Fruit fly (Drosophila melanogaster) whole organism, embryonic: Measurements from ENCODE around the gene Galphai.

Experiments used
- Atf-2 ChIP-seq: fragments of 200-800 bp; sonication (Bioruptor generic); optimal IDR thresholded peaks from 2 replicates; lab custom pipeline; 2016; ENCODE audit warnings: missing biosample characterization, missing genetic modification characterization
- B-H1 ChIP-seq: fragments of 200-800 bp; sonication (Bioruptor generic); IDR thresholded peaks from 3 replicates; pipeline ENCODE4 v1.3.6; 2022; ENCODE audit warnings: missing biosample characterization, missing genetic modification characterization
- CG11696 ChIP-seq: fragments of 200-800 bp; sonication (Bioruptor generic); IDR thresholded peaks from 2 replicates; pipeline ENCODE4 v1.3.6; 2022; ENCODE audit warnings: missing biosample characterization, missing genetic modification characterization
- CG12155 ChIP-seq: fragments of 200-800 bp; sonication (Bioruptor generic); optimal IDR thresholded peaks from 3 replicates; lab custom pipeline; 2016; ENCODE audit warnings: missing biosample characterization, missing genetic modification characterization
- CG12219 ChIP-seq: fragments of 200-800 bp; sonication (Bioruptor generic); optimal IDR thresholded peaks from 3 replicates; lab custom pipeline; 2018; ENCODE audit warnings: missing biosample characterization, mild to moderate bottlenecking, missing genetic modification characterization
- CG15011 ChIP-seq: fragments of 200-800 bp; sonication (Bioruptor generic); optimal IDR thresholded peaks from 3 replicates; lab custom pipeline; 2018; ENCODE audit warnings: missing biosample characterization, mild to moderate bottlenecking, missing genetic modification characterization
- CG16813 ChIP-seq: fragments of 200-800 bp; sonication (Bioruptor generic); IDR thresholded peaks from 3 replicates; pipeline ENCODE4 v1.3.6; 2022; ENCODE audit warnings: missing biosample characterization, missing genetic modification characterization; ENCODE audit not compliant: partially characterized antibody
- CG17568 ChIP-seq: fragments of 200-800 bp; sonication (Bioruptor generic); optimal IDR thresholded peaks from 2 replicates; lab custom pipeline; 2018; ENCODE audit warnings: missing biosample characterization, mild to moderate bottlenecking, missing genetic modification characterization, moderate library complexity
- CG31441 ChIP-seq: fragments of 200-800 bp; sonication (Bioruptor generic); IDR thresholded peaks from 2 replicates; pipeline ENCODE4 v1.3.6; 2022; ENCODE audit warnings: missing biosample characterization, missing genetic modification characterization
- CG34224 ChIP-seq: fragments of 200-800 bp; sonication (Bioruptor generic); IDR thresholded peaks from 3 replicates; pipeline ENCODE4 v1.3.6; 2022; ENCODE audit warnings: missing biosample characterization, missing genetic modification characterization; ENCODE audit not compliant: partially characterized antibody
- CG4404 ChIP-seq: fragments of 200-800 bp; sonication (Bioruptor generic); IDR thresholded peaks from 2 replicates; pipeline ENCODE4 v1.3.6; 2022; ENCODE audit warnings: missing biosample characterization, missing genetic modification characterization
- CG4730 ChIP-seq: fragments of 200-800 bp; sonication (Bioruptor generic); IDR thresholded peaks from 2 replicates; pipeline ENCODE4 v1.3.6; 2022; ENCODE audit warnings: missing biosample characterization, missing genetic modification characterization
- CG6175 ChIP-seq: fragments of 200-800 bp; sonication (Bioruptor generic); IDR thresholded peaks from 3 replicates; pipeline ENCODE4 v1.3.6; 2022; ENCODE audit warnings: missing biosample characterization, missing genetic modification characterization
- CG6854 ChIP-seq: fragments of 200-800 bp; sonication (Bioruptor generic); optimal IDR thresholded peaks from 3 replicates; lab custom pipeline; 2017; ENCODE audit warnings: missing biosample characterization, mild to moderate bottlenecking, missing genetic modification characterization
- CG7271 ChIP-seq: fragments of 200-800 bp; sonication (Bioruptor generic); optimal IDR thresholded peaks from 2 replicates; lab custom pipeline; 2018; ENCODE audit warnings: missing biosample characterization, mild to moderate bottlenecking, missing genetic modification characterization, moderate library complexity
- CG7556 ChIP-seq: fragments of 200-800 bp; sonication (Bioruptor generic); optimal IDR thresholded peaks from 2 replicates; lab custom pipeline; 2017; ENCODE audit warnings: missing biosample characterization, mild to moderate bottlenecking, missing genetic modification characterization
- CG9797 ChIP-seq: fragments of 200-800 bp; sonication (Bioruptor generic); optimal IDR thresholded peaks from 3 replicates; lab custom pipeline; 2018; ENCODE audit warnings: missing biosample characterization, mild to moderate bottlenecking, missing genetic modification characterization
- Chrac-16 ChIP-seq: fragments of 200-800 bp; sonication (Bioruptor generic); optimal IDR thresholded peaks from 3 replicates; lab custom pipeline; 2016; ENCODE audit warnings: missing biosample characterization, missing genetic modification characterization
- Dad ChIP-seq: fragments of 200-800 bp; sonication (Bioruptor generic); optimal IDR thresholded peaks from 3 replicates; lab custom pipeline; 2016; ENCODE audit warnings: missing biosample characterization, missing genetic modification characterization
- E2f2 ChIP-seq: fragments of 200-800 bp; sonication (Bioruptor generic); IDR thresholded peaks from 2 replicates; pipeline ENCODE4 v1.3.6; 2022; ENCODE audit warnings: missing biosample characterization, missing genetic modification characterization
- HmgD ChIP-seq: fragments of 200-800 bp; sonication (Bioruptor generic); optimal IDR thresholded peaks from 3 replicates; lab custom pipeline; 2016; ENCODE audit warnings: missing biosample characterization, missing genetic modification characterization
- Hr51 ChIP-seq, 2 experiments: fragments of 200-800 bp; sonication (Bioruptor generic); optimal IDR thresholded peaks; 2 replicates in 1 of 2; 3 replicates in 1 of 2; lab custom pipeline; 2016 to 2018; ENCODE audit warnings: missing biosample characterization in 2 of 2, missing genetic modification characterization in 2 of 2, mild to moderate bottlenecking in 1 of 2, moderate library complexity in 1 of 2
- Lhr ChIP-seq: fragments of 200-800 bp; sonication (Bioruptor generic); optimal IDR thresholded peaks from 3 replicates; lab custom pipeline; 2017; ENCODE audit warnings: mild to moderate bottlenecking, missing biosample characterization, missing genetic modification reagents, missing genetic modification characterization
- MTF-1 ChIP-seq: fragments of 200-800 bp; sonication (Bioruptor generic); optimal IDR thresholded peaks from 2 replicates; lab custom pipeline; 2018; ENCODE audit warnings: missing biosample characterization, mild to moderate bottlenecking, missing genetic modification characterization, borderline replicate concordance
- Mrtf ChIP-seq: fragments of 200-800 bp; sonication (Bioruptor generic); IDR thresholded peaks from 3 replicates; pipeline ENCODE4 v1.3.6; 2022; ENCODE audit warnings: missing biosample characterization, missing genetic modification characterization
- NC2β ChIP-seq: fragments of 200-800 bp; sonication (Bioruptor generic); optimal IDR thresholded peaks from 2 replicates; lab custom pipeline; 2016; ENCODE audit warnings: missing biosample characterization, missing genetic modification characterization
- Nf-YC ChIP-seq: fragments of 200-800 bp; optimal IDR thresholded peaks from 3 replicates; lab custom pipeline; 2019; ENCODE audit warnings: missing biosample characterization, mild to moderate bottlenecking, missing genetic modification characterization, moderate library complexity
- az2 ChIP-seq: fragments of 200-800 bp; sonication (Bioruptor generic); optimal IDR thresholded peaks from 3 replicates; lab custom pipeline; 2016; ENCODE audit warnings: missing biosample characterization, missing genetic modification characterization
- bigmax ChIP-seq: fragments of 200-800 bp; sonication (Bioruptor generic); optimal IDR thresholded peaks from 2 replicates; lab custom pipeline; 2018; ENCODE audit warnings: missing biosample characterization, mild to moderate bottlenecking, missing genetic modification characterization
- btn ChIP-seq: fragments of 200-800 bp; sonication (Bioruptor generic); optimal IDR thresholded peaks from 2 replicates; lab custom pipeline; 2016; ENCODE audit warnings: missing biosample characterization, missing genetic modification characterization
- cato ChIP-seq: fragments of 200-800 bp; sonication (Bioruptor generic); optimal IDR thresholded peaks from 2 replicates; lab custom pipeline; 2016; ENCODE audit warnings: missing biosample characterization, missing genetic modification characterization, borderline replicate concordance
- caup ChIP-seq: fragments of 200-800 bp; sonication (Bioruptor generic); optimal IDR thresholded peaks from 3 replicates; lab custom pipeline; 2017; ENCODE audit warnings: missing biosample characterization, mild to moderate bottlenecking, missing genetic modification characterization, moderate library complexity; ENCODE audit not compliant: severe bottlenecking
- hbn ChIP-seq: fragments of 200-800 bp; sonication (Bioruptor generic); IDR thresholded peaks from 2 replicates; pipeline ENCODE4 v1.3.6; 2022; ENCODE audit warnings: missing biosample characterization, missing genetic modification characterization; ENCODE audit not compliant: partially characterized antibody
- jing ChIP-seq: fragments of 200-800 bp; sonication (Bioruptor generic); optimal IDR thresholded peaks from 2 replicates; lab custom pipeline; 2018; ENCODE audit warnings: missing biosample characterization, mild to moderate bottlenecking, missing genetic modification characterization
- nerfin-2 ChIP-seq: fragments of 200-800 bp; sonication (Bioruptor generic); IDR thresholded peaks from 2 replicates; pipeline ENCODE4 v1.3.6; 2022; ENCODE audit warnings: missing biosample characterization, missing genetic modification characterization; ENCODE audit not compliant: partially characterized antibody
- pan ChIP-seq, 4 experiments: fragments of >200 bp in 3 of 4; fragments of 200-800 bp in 1 of 4; sonication (Bioruptor generic) in 1 of 4; optimal IDR thresholded peaks in 3 of 4; IDR thresholded peaks in 1 of 4; 2 replicates each; pipeline versions ENCODE4 v1.3.6 to Lab custom; 2017 to 2022; ENCODE audit warnings: missing biosample characterization in 2 of 4, missing genetic modification characterization in 2 of 4, mixed read lengths in 1 of 4
- pum ChIP-seq: fragments of 200-800 bp; sonication (Bioruptor generic); optimal IDR thresholded peaks from 2 replicates; lab custom pipeline; 2016; ENCODE audit warnings: missing biosample characterization, missing genetic modification characterization
- sens ChIP-seq: fragments of 200-800 bp; sonication (Bioruptor generic); peaks from one replicate; lab custom pipeline; 2016; ENCODE audit warnings: missing biosample characterization, missing genetic modification characterization
- shn ChIP-seq: fragments of 200-800 bp; sonication (Bioruptor generic); optimal IDR thresholded peaks from 3 replicates; lab custom pipeline; 2016; ENCODE audit warnings: missing biosample characterization, missing genetic modification characterization
- slou ChIP-seq: fragments of 200-800 bp; sonication (Bioruptor generic); optimal IDR thresholded peaks from 3 replicates; lab custom pipeline; 2016; ENCODE audit warnings: missing biosample characterization, missing genetic modification characterization
- sug ChIP-seq: fragments of 200-800 bp; optimal IDR thresholded peaks from 2 replicates; lab custom pipeline; 2019; ENCODE audit warnings: missing biosample characterization, mild to moderate bottlenecking, missing genetic modification characterization, moderate library complexity
- tap ChIP-seq: fragments of 200-800 bp; optimal IDR thresholded peaks from 3 replicates; lab custom pipeline; 2019; ENCODE audit warnings: missing biosample characterization, mild to moderate bottlenecking, missing genetic modification characterization, moderate library complexity
- tio ChIP-seq: fragments of 200-800 bp; sonication (Bioruptor generic); optimal IDR thresholded peaks from 2 replicates; lab custom pipeline; 2017; ENCODE audit warnings: missing biosample characterization, missing genetic modification characterization, inconsistent platforms
- unpg ChIP-seq: fragments of 200-800 bp; sonication (Bioruptor generic); optimal IDR thresholded peaks from 3 replicates; lab custom pipeline; 2018; ENCODE audit warnings: missing biosample characterization, mild to moderate bottlenecking, missing genetic modification characterization, moderate library complexity
- wor ChIP-seq: fragments of 200-800 bp; sonication (Bioruptor generic); IDR thresholded peaks from 2 replicates; pipeline ENCODE4 v1.3.6; 2022; ENCODE audit warnings: missing biosample characterization, missing genetic modification characterization
- yki ChIP-seq: fragments of >200 bp; optimal IDR thresholded peaks from 3 replicates; lab custom pipeline; 2018
- zen ChIP-seq: fragments of 200-800 bp; sonication (Bioruptor generic); optimal IDR thresholded peaks from 3 replicates; lab custom pipeline; 2018; ENCODE audit warnings: missing biosample characterization, mild to moderate bottlenecking, missing genetic modification characterization, moderate library complexity

The Galphai gene

DNA sequence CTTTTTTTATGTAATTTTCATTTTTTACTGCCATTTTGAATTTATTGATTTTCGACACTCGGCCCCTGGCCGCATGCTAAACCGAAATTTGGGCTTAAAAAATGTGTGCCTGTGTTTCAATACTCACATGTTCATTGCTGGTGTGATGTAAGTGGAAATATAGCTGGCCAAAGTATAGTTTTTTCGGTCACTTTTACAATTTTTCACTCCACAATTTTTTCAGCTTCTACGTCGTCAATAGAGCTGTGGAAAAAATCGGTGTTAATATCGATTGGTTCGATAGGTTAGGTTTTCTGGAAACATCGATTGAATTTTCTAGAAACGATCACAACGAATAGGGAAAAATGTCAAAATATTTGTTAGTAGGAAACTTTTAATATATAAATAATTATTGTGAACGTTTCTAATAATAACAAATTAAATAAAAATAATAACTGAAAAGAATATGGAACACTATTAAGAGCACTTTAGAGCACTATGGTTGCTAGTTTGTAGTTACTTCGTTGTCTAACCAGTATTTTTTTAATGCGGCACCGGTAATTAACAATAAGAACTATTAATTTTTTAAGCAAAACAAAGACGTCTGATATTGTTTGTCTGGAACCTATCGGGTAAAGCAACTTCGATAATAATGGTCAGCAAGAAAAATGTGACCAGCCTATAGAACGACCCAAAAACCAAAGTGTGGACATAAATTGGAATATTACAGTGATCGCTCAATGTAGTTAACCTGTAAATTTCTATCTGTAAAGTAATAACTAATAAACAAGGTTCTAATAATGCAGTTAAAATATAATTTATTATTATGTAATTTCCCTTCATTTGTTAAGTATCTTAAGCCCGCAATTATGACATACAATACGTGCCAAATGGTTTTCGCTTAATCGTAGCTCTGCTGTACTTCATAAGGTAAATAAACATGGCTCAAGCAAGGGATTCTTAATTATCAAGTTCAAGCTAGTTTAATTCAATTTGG is 24.3 kb downstream of the Galphai start, which contains the start of the genes CG10077 and CG9948 (continued):
- TF ChIP-seq Dad (GFP tag; lab: Kevin White, UChicago) = peak; percentile 40
- peak; percentile 72 for TF ChIP-seq E2f2 (GFP tag; lab: Robert Waterston, UW)
- peak; percentile 64 for TF ChIP-seq Atf-2 (GFP tag; lab: Kevin White, UChicago)
- TF ChIP-seq CG31441 (GFP tag; lab: Robert Waterston, UW) = peak; percentile 90
- TF ChIP-seq caup = peak; percentile 82
- TF ChIP-seq az2 = peak; percentile 90
- TF ChIP-seq CG15011 = peak; percentile 72
- TF ChIP-seq wor (GFP tag; lab: Robert Waterston, UW) = peak; percentile 79
- no peak for TF ChIP-seq HmgD (GFP tag; lab: Kevin White, UChicago)
- peak; percentile 64 for TF ChIP-seq jing (GFP tag; lab: Kevin White, UChicago)
- peak; percentile 40 for TF ChIP-seq NC2β
- TF ChIP-seq Mrtf = peak; percentile 88
- TF ChIP-seq CG4730 (GFP tag; lab: Robert Waterston, UW) = peak; percentile 83
- TF ChIP-seq Chrac-16 (GFP tag; lab: Kevin White, UChicago) = peak; percentile 91
- TF ChIP-seq Lhr (GFP tag; lab: Kevin White, UChicago) = peak; percentile 10
- peak; percentile 96 for TF ChIP-seq sens (GFP tag; lab: Kevin White, UChicago)
- peak; percentile 80 for TF ChIP-seq CG12155 (GFP tag; lab: Kevin White, UChicago)
- peak; percentile 66 for TF ChIP-seq pum (GFP tag; lab: Kevin White, UChicago)
- TF ChIP-seq B-H1 (GFP tag; lab: Robert Waterston, UW) = peak; percentile 86
- peak; percentile 83 for TF ChIP-seq CG17568 (GFP tag; lab: Kevin White, UChicago)
- peak; percentile 87 for TF ChIP-seq CG12219
- TF ChIP-seq CG34224 (GFP tag; lab: Robert Waterston, UW) = peak; percentile 83; the same call in 2 of the 3 replicates
- TF ChIP-seq btn (GFP tag; lab: Kevin White, UChicago) = no peak
- TF ChIP-seq CG7271 (tag; lab: Kevin White, UChicago) = peak; percentile 73
- no peak for TF ChIP-seq pan (optimal IDR thresholded peaks at IDR 0.05; lab: Kevin White, UChicago)
- TF ChIP-seq pan (GFP tag; optimal IDR thresholded peaks at IDR 0.05 in 1 of 2, IDR thresholded peaks at IDR 0.05 in 1 of 2) = peak in 1 of 2 experiments; percentile 94
- TF ChIP-seq zen (tag; lab: Kevin White, UChicago) = peak; percentile 87
- TF ChIP-seq yki (lab: Kevin White, UChicago) = no peak
- peak; percentile 85 for TF ChIP-seq Nf-YC (tag; lab: Kevin White, UChicago)
- peak; percentile 80 for TF ChIP-seq CG6854 (GFP tag; lab: Kevin White, UChicago)
- TF ChIP-seq CG9797 (GFP tag; lab: Kevin White, UChicago) = peak; percentile 45
- peak; percentile 71 for TF ChIP-seq hbn (GFP tag; lab: Robert Waterston, UW)
- peak; percentile 63 for TF ChIP-seq CG11696 (GFP tag; lab: Robert Waterston, UW)
- TF ChIP-seq nerfin-2 (GFP tag; lab: Robert Waterston, UW) = peak; percentile 76
- TF ChIP-seq shn (GFP tag; lab: Kevin White, UChicago) = peak; percentile 40
- TF ChIP-seq CG4404 = peak; percentile 73
- TF ChIP-seq cato (GFP tag; lab: Kevin White, UChicago) = peak; percentile 79
- peak; percentile 84 for TF ChIP-seq CG7556
- TF ChIP-seq sug (tag; lab: Kevin White, UChicago) = peak; percentile 87
- TF ChIP-seq slou = peak; percentile 37
- peak; percentile 78 for TF ChIP-seq MTF-1 (GFP tag; lab: Kevin White, UChicago)
- peak; percentile 82 for TF ChIP-seq CG16813
- peak; percentile 55 to 90 for TF ChIP-seq Hr51 (GFP tag; optimal IDR thresholded peaks at IDR 0.05; lab: Kevin White, UChicago)
- TF ChIP-seq bigmax (GFP tag; lab: Kevin White, UChicago) = peak; percentile 19
- TF ChIP-seq unpg (GFP tag; lab: Kevin White, UChicago) = peak; percentile 93
- TF ChIP-seq tap (tag; lab: Kevin White, UChicago) = peak; percentile 91
- peak; percentile 52; the same call in 1 of the 3 replicates for TF ChIP-seq CG6175 (GFP tag; lab: Robert Waterston, UW)
- no peak for TF ChIP-seq tio (GFP tag; lab: Kevin White, UChicago)
